Fruit fly (Drosophila melanogaster): ENCODE data around the gene Sirt2.

The Sirt2 gene

DNA sequence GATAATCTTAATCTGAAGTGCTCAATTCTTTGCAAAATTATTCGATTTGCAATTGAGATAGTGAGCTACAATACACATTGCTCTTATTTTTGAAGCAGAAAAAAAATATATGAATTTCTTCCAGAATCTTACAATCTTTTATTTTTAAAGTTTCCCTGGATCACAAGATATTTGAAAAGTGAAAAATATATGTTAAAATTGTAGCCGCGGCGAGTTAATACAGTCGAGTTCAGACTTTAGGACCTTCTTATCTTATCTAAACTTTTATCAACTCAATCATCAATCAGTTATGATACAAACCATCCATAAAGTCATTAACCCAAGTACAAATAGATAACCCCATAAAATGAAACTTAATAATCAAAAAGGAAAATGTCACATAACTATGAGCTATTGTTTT is 17.4 kb upstream of the Sirt2 start (continued):
- TF ChIP-seq stc (GFP tag; IDR thresholded peaks at IDR 0.05) (no peak), odd (GFP tag; optimal IDR thresholded peaks at IDR 0.05) (no peak), btn (GFP tag; optimal IDR thresholded peaks at IDR 0.05) (no peak), Oaz (GFP tag; IDR thresholded peaks at IDR 0.05) (no peak), Usf (GFP tag; optimal IDR thresholded peaks at IDR 0.05) (no peak), repo (GFP tag; optimal IDR thresholded peaks at IDR 0.05) (no peak), CG10267 (tag; optimal IDR thresholded peaks at IDR 0.05) (peak; percentile 1), CG13296 (GFP tag; optimal IDR thresholded peaks at IDR 0.05) (no peak), CG6791 (GFP tag; IDR thresholded peaks at IDR 0.05; ENCODE audit: partially characterized antibody) (no peak), NK7.1 (GFP tag; optimal IDR thresholded peaks at IDR 0.05) (no peak), h (optimal IDR thresholded peaks at IDR 0.05) (no peak), Doc3 (GFP tag; IDR thresholded peaks at IDR 0.05; ENCODE audit: partially characterized antibody) (no peak), CG31441 (GFP tag; IDR thresholded peaks at IDR 0.05) (peak; percentile 44; the same call in 1 of the 2 replicates), CG12236 (GFP tag; optimal IDR thresholded peaks at IDR 0.05) (no peak), NC2β (GFP tag; optimal IDR thresholded peaks at IDR 0.05) (no peak), schlank (tag; optimal IDR thresholded peaks at IDR 0.05) (no peak), esg (GFP tag; conservative IDR thresholded peaks at IDR 0.05) (no peak), CG6854 (GFP tag; optimal IDR thresholded peaks at IDR 0.05) (no peak), CG11085 (GFP tag; IDR thresholded peaks at IDR 0.05) (no peak), peb (GFP tag; IDR thresholded peaks at IDR 0.05) (no peak), sens-2 (GFP tag; IDR thresholded peaks at IDR 0.05) (peak; percentile 27; the same call in 1 of the 2 replicates), CG8924 (tag; optimal IDR thresholded peaks at IDR 0.05) (peak; percentile 2), CG5180 (GFP tag; optimal IDR thresholded peaks at IDR 0.05) (no peak), pan (optimal IDR thresholded peaks at IDR 0.05) (no peak), pan (GFP tag; optimal IDR thresholded peaks at IDR 0.05 in 1 of 2, IDR thresholded peaks at IDR 0.05 in 1 of 2) (no peak), BEAF-32 (GFP tag; optimal IDR thresholded peaks at IDR 0.05) (no peak), CG13775 (GFP tag; optimal IDR thresholded peaks at IDR 0.05) (peak; percentile 10), Fer1 (GFP tag; optimal IDR thresholded peaks at IDR 0.05) (no peak), ERR (GFP tag; optimal IDR thresholded peaks at IDR 0.05) (no peak), croc (GFP tag; conservative IDR thresholded peaks at IDR 0.05) (no peak), CG13287 (GFP tag; IDR thresholded peaks at IDR 0.05; ENCODE audit: partially characterized antibody) (no peak), Bdp1 (GFP tag; optimal IDR thresholded peaks at IDR 0.05) (no peak), CG2678 (tag; optimal IDR thresholded peaks at IDR 0.05) (peak; percentile 60), CG7839 (tag; optimal IDR thresholded peaks at IDR 0.05) (peak; percentile 31), hkb (optimal IDR thresholded peaks at IDR 0.05) (no peak), hkb (GFP tag; IDR thresholded peaks at IDR 0.05) (no peak), CG12659 (GFP tag; optimal IDR thresholded peaks at IDR 0.05) (peak; percentile 24), CG17802 (tag; optimal IDR thresholded peaks at IDR 0.05) (no peak), ttk (GFP tag; IDR thresholded peaks at IDR 0.05) (no peak), wor (GFP tag; IDR thresholded peaks at IDR 0.05) (no peak), CG9609 (GFP tag; optimal IDR thresholded peaks at IDR 0.05) (no peak), danr (GFP tag; IDR thresholded peaks at IDR 0.05) (no peak), CG1529 (GFP tag; optimal IDR thresholded peaks at IDR 0.05) (no peak), cad (GFP tag; optimal IDR thresholded peaks at IDR 0.05) (no peak), CG32532 (GFP tag; IDR thresholded peaks at IDR 0.05) (no peak), vvl (GFP tag; IDR thresholded peaks at IDR 0.05) (no peak), HLH4C (GFP tag; IDR thresholded peaks at IDR 0.05; ENCODE audit: partially characterized antibody) (no peak), Sin3A (optimal IDR thresholded peaks at IDR 0.05) (no peak), CG9876 (GFP tag; optimal IDR thresholded peaks at IDR 0.05) (no peak), Tbp (GFP tag; optimal IDR thresholded peaks at IDR 0.05) (no peak), pros (GFP tag; optimal IDR thresholded peaks at IDR 0.05) (no peak), CG14050 (GFP tag; IDR thresholded peaks at IDR 0.05) (no peak), Drgx (GFP tag; IDR thresholded peaks at IDR 0.05) (no peak), CG17361 (GFP tag; IDR thresholded peaks at IDR 0.05) (peak; percentile 48; the same call in 2 of the 3 replicates)
